Fruit fly (Drosophila melanogaster): Measurements from ENCODE around the gene CG11162.

- TF ChIP-seq D19B (GFP tag; optimal IDR thresholded peaks at IDR 0.05) (no peak), CG13624 (GFP tag; optimal IDR thresholded peaks at IDR 0.05) (no peak), CG31224 (GFP tag; IDR thresholded peaks at IDR 0.05) (no peak), sd (tag; optimal IDR thresholded peaks at IDR 0.05) (no peak), Elba2 (GFP tag; optimal IDR thresholded peaks at IDR 0.05) (no peak), fd64A (GFP tag; optimal IDR thresholded peaks at IDR 0.05) (no peak), CG6689 (GFP tag; IDR thresholded peaks at IDR 0.05) (no peak), CG11398 (GFP tag; optimal IDR thresholded peaks at IDR 0.05) (no peak), CG12104 (GFP tag; optimal IDR thresholded peaks at IDR 0.05) (no peak), mirr (GFP tag; optimal IDR thresholded peaks at IDR 0.05) (no peak), CHES-1-like (GFP tag; optimal IDR thresholded peaks at IDR 0.05) (no peak), tll (GFP tag; optimal IDR thresholded peaks at IDR 0.05) (no peak), pan (optimal IDR thresholded peaks at IDR 0.05) (no peak), pan (GFP tag; optimal IDR thresholded peaks at IDR 0.05 in 1 of 2, IDR thresholded peaks at IDR 0.05 in 1 of 2) (no peak)
Observed at dm6 chrX:13679565-13679964, 2.9 kb downstream of the CG11162 start.
